Fruit fly (Drosophila melanogaster): ENCODE data around the gene Odj.

Gene Odj

dm6 chr3R:17787780-17788179, 21.2 kb downstream of the Odj start (continued):
- TF ChIP-seq fru (optimal IDR thresholded peaks at IDR 0.05) (no peak), Drgx (GFP tag; IDR thresholded peaks at IDR 0.05) (peak; percentile 40; the same call in 1 of the 2 replicates), CG6254 (GFP tag; optimal IDR thresholded peaks at IDR 0.05) (peak; percentile 13), grn (GFP tag; optimal IDR thresholded peaks at IDR 0.05) (no peak), CG12744 (GFP tag; optimal IDR thresholded peaks at IDR 0.05) (no peak), her (GFP tag; optimal IDR thresholded peaks at IDR 0.05) (no peak), CG7839 (tag; optimal IDR thresholded peaks at IDR 0.05) (peak; percentile 13), mld (GFP tag; IDR thresholded peaks at IDR 0.05; ENCODE audit: partially characterized antibody) (no peak), Abd-B (GFP tag; optimal IDR thresholded peaks at IDR 0.05) (no peak), CG12299 (tag; optimal IDR thresholded peaks at IDR 0.05) (no peak), CG16779 (GFP tag; IDR thresholded peaks at IDR 0.05) (no peak), Lhr (GFP tag; optimal IDR thresholded peaks at IDR 0.05) (no peak), CG13424 (tag; optimal IDR thresholded peaks at IDR 0.05) (no peak), Dek (tag; optimal IDR thresholded peaks at IDR 0.05) (no peak), fd3F (GFP tag; optimal IDR thresholded peaks at IDR 0.05) (no peak), CG5245 (GFP tag; optimal IDR thresholded peaks at IDR 0.05) (no peak), CG15514 (GFP tag; optimal IDR thresholded peaks at IDR 0.05) (no peak), Taf1 (GFP tag; IDR thresholded peaks at IDR 0.05) (no peak), B-H1 (GFP tag; IDR thresholded peaks at IDR 0.05) (no peak), CG4707 (GFP tag; optimal IDR thresholded peaks at IDR 0.05) (no peak), danr (GFP tag; IDR thresholded peaks at IDR 0.05) (no peak), Blimp-1 (GFP tag; optimal IDR thresholded peaks at IDR 0.05) (peak; percentile 29), D (optimal IDR thresholded peaks at IDR 0.05) (no peak), D (GFP tag; optimal IDR thresholded peaks at IDR 0.05) (no peak), CG4820 (GFP tag; optimal IDR thresholded peaks at IDR 0.05) (peak; percentile 3), CG9727 (GFP tag; optimal IDR thresholded peaks at IDR 0.05) (no peak), Trl (optimal IDR thresholded peaks at IDR 0.05) (no peak), Trl (GFP tag; optimal IDR thresholded peaks at IDR 0.05) (no peak), CG1647 (GFP tag; optimal IDR thresholded peaks at IDR 0.05) (no peak), CG14710 (tag; optimal IDR thresholded peaks at IDR 0.05) (peak; percentile 10), MTF-1 (GFP tag; optimal IDR thresholded peaks at IDR 0.05; ENCODE audit: borderline replicate concordance) (no peak), slou (GFP tag; optimal IDR thresholded peaks at IDR 0.05) (no peak), bsh (GFP tag; optimal IDR thresholded peaks at IDR 0.05) (peak in 1 of 2 experiments; percentile 56), corto (GFP tag; optimal IDR thresholded peaks at IDR 0.05) (no peak), toy (GFP tag; IDR thresholded peaks at IDR 0.05) (no peak), CG17186 (GFP tag; optimal IDR thresholded peaks at IDR 0.05) (no peak), hb (GFP tag; IDR thresholded peaks at IDR 0.05; ENCODE audit: partially characterized antibody) (no peak), CG14050 (GFP tag; IDR thresholded peaks at IDR 0.05) (no peak), onecut (GFP tag; IDR thresholded peaks at IDR 0.05) (no peak), Camta (GFP tag; optimal IDR thresholded peaks at IDR 0.05) (no peak), Ets65A (GFP tag) (peak; percentile 34), Sry-δ (GFP tag; optimal IDR thresholded peaks at IDR 0.05) (no peak), D19A (tag; optimal IDR thresholded peaks at IDR 0.05) (no peak), az2 (GFP tag; optimal IDR thresholded peaks at IDR 0.05) (no peak), CG31224 (GFP tag; IDR thresholded peaks at IDR 0.05) (no peak), Mes4 (GFP tag; optimal IDR thresholded peaks at IDR 0.05) (no peak), Nf-YC (tag; optimal IDR thresholded peaks at IDR 0.05) (no peak), org-1 (GFP tag; optimal IDR thresholded peaks at IDR 0.05) (no peak), nmo (GFP tag; optimal IDR thresholded peaks at IDR 0.05) (peak; percentile 37), CG12219 (GFP tag; optimal IDR thresholded peaks at IDR 0.05) (no peak), eyg (GFP tag; optimal IDR thresholded peaks at IDR 0.05) (no peak), CG18599 (GFP tag; optimal IDR thresholded peaks at IDR 0.05) (no peak)
